Fruit fly (Drosophila melanogaster) whole organism, embryonic: ENCODE data around the gene CG5445.

Source experiments
- Ada2b ChIP-seq: fragments of 200-800 bp; sonication (Bioruptor generic); IDR thresholded peaks from 2 replicates; pipeline ENCODE4 v1.3.6; 2022; ENCODE audit warnings: missing biosample characterization, missing genetic modification characterization
- Antp ChIP-seq: fragments of 200-800 bp; sonication (Bioruptor generic); optimal IDR thresholded peaks from 3 replicates; lab custom pipeline; 2016; ENCODE audit warnings: missing biosample characterization, missing genetic modification characterization
- Awh ChIP-seq: fragments of 200-800 bp; sonication (Bioruptor generic); IDR thresholded peaks from 2 replicates; pipeline ENCODE4, ENCODE4 v1.3.6; 2022; ENCODE audit warnings: missing biosample characterization, missing genetic modification characterization
- CG10209 ChIP-seq: fragments of 200-800 bp; sonication (Bioruptor generic); optimal IDR thresholded peaks from 3 replicates; lab custom pipeline; 2017; ENCODE audit warnings: missing biosample characterization, mild to moderate bottlenecking, missing genetic modification characterization, missing genetic modification reagents
- CG10274 ChIP-seq: fragments of 200-800 bp; sonication (Bioruptor generic); optimal IDR thresholded peaks from 3 replicates; lab custom pipeline; 2017; ENCODE audit warnings: missing biosample characterization, mild to moderate bottlenecking, missing genetic modification characterization
- CG10321 ChIP-seq: fragments of 200-800 bp; sonication (Bioruptor generic); IDR thresholded peaks from 2 replicates; pipeline ENCODE4 v1.3.6; 2022; ENCODE audit warnings: missing biosample characterization, missing genetic modification characterization
- CG10431 ChIP-seq: fragments of 200-800 bp; sonication (Bioruptor generic); optimal IDR thresholded peaks from 3 replicates; lab custom pipeline; 2018; ENCODE audit warnings: missing biosample characterization, mild to moderate bottlenecking, missing genetic modification characterization
- CG10543 ChIP-seq: fragments of 200-800 bp; sonication (Bioruptor generic); optimal IDR thresholded peaks from 3 replicates; lab custom pipeline; 2017; ENCODE audit warnings: missing biosample characterization, mild to moderate bottlenecking, missing genetic modification characterization, moderate library complexity
- CG11504 ChIP-seq: fragments of 200-800 bp; sonication (Bioruptor generic); optimal IDR thresholded peaks from 3 replicates; lab custom pipeline; 2019; ENCODE audit warnings: missing biosample characterization, mild to moderate bottlenecking, missing genetic modification characterization, moderate library complexity
- CG12942 ChIP-seq: fragments of 200-800 bp; sonication (Bioruptor generic); optimal IDR thresholded peaks from 3 replicates; lab custom pipeline; 2016; ENCODE audit warnings: missing biosample characterization, missing genetic modification characterization
- CG15011 ChIP-seq: fragments of 200-800 bp; sonication (Bioruptor generic); optimal IDR thresholded peaks from 3 replicates; lab custom pipeline; 2018; ENCODE audit warnings: missing biosample characterization, mild to moderate bottlenecking, missing genetic modification characterization
- CG1603 ChIP-seq: fragments of 200-800 bp; sonication (Bioruptor generic); optimal IDR thresholded peaks from 2 replicates; lab custom pipeline; 2019; ENCODE audit warnings: missing biosample characterization, mild to moderate bottlenecking, missing genetic modification characterization, moderate library complexity
- CG16813 ChIP-seq: fragments of 200-800 bp; sonication (Bioruptor generic); IDR thresholded peaks from 3 replicates; pipeline ENCODE4 v1.3.6; 2022; ENCODE audit warnings: missing biosample characterization, missing genetic modification characterization; ENCODE audit not compliant: partially characterized antibody
- CG18619 ChIP-seq: fragments of 200-800 bp; sonication (Bioruptor generic); optimal IDR thresholded peaks from 3 replicates; lab custom pipeline; 2017; ENCODE audit warnings: missing biosample characterization, mild to moderate bottlenecking, missing genetic modification characterization
- CG30020 ChIP-seq: fragments of 200-800 bp; optimal IDR thresholded peaks from 2 replicates; lab custom pipeline; 2019; ENCODE audit warnings: missing biosample characterization, mild to moderate bottlenecking, missing genetic modification characterization, moderate library complexity
- CG43689 ChIP-seq: fragments of 200-800 bp; sonication (Bioruptor generic); IDR thresholded peaks from 2 replicates; pipeline ENCODE4 v1.3.6; 2022; ENCODE audit warnings: missing biosample characterization, missing genetic modification characterization
- CG4854 ChIP-seq: fragments of 200-800 bp; sonication (Bioruptor generic); optimal IDR thresholded peaks from 2 replicates; lab custom pipeline; 2016; ENCODE audit warnings: missing biosample characterization, missing genetic modification characterization, inconsistent platforms
- CG6683 ChIP-seq: fragments of 200-800 bp; sonication (Bioruptor generic); optimal IDR thresholded peaks from 2 replicates; lab custom pipeline; 2017; ENCODE audit warnings: missing biosample characterization, mild to moderate bottlenecking, missing genetic modification characterization, missing genetic modification reagents
- CG8359 ChIP-seq: fragments of 200-800 bp; sonication (Bioruptor generic); optimal IDR thresholded peaks from 2 replicates; lab custom pipeline; 2017; ENCODE audit warnings: missing biosample characterization, mild to moderate bottlenecking, missing genetic modification characterization, borderline replicate concordance
- CTCF ChIP-seq: fragments of 200-800 bp; sonication (Bioruptor generic); optimal IDR thresholded peaks from 2 replicates; lab custom pipeline; 2017; ENCODE audit warnings: missing biosample characterization, mild to moderate bottlenecking, missing genetic modification characterization, moderate library complexity
- D ChIP-seq, 2 experiments: fragments of 200-800 bp in 1 of 2; fragments of >200 bp in 1 of 2; sonication (Bioruptor generic) in 1 of 2; optimal IDR thresholded peaks; 2 replicates in 1 of 2; 3 replicates in 1 of 2; lab custom pipeline; 2017; ENCODE audit warnings: mild to moderate bottlenecking in 1 of 2, missing biosample characterization in 1 of 2, missing genetic modification characterization in 1 of 2, missing genetic modification reagents in 1 of 2
- Dll ChIP-seq: fragments of 200-800 bp; sonication (Bioruptor generic); IDR thresholded peaks from 4 replicates; pipeline ENCODE4 v1.3.6; 2022; ENCODE audit warnings: missing biosample characterization, missing genetic modification characterization; ENCODE audit not compliant: partially characterized antibody
- Dp ChIP-seq: fragments of 200-800 bp; sonication (Bioruptor generic); optimal IDR thresholded peaks from 2 replicates; lab custom pipeline; 2018; ENCODE audit warnings: missing biosample characterization, mild to moderate bottlenecking, missing genetic modification characterization, moderate library complexity
- GATAe ChIP-seq: fragments of 200-800 bp; sonication (Bioruptor generic); conservative IDR thresholded peaks from 2 replicates; pipeline ENCODE4 v1.3.6; 2022; ENCODE audit warnings: missing biosample characterization, missing genetic modification characterization
- H15 ChIP-seq: fragments of 200-800 bp; sonication (Bioruptor generic); IDR thresholded peaks from 3 replicates; pipeline ENCODE4 v1.3.6; 2022; ENCODE audit warnings: missing biosample characterization, missing genetic modification characterization
- Hr51 ChIP-seq, 2 experiments: fragments of 200-800 bp; sonication (Bioruptor generic); optimal IDR thresholded peaks; 2 replicates in 1 of 2; 3 replicates in 1 of 2; lab custom pipeline; 2016 to 2018; ENCODE audit warnings: missing biosample characterization in 2 of 2, missing genetic modification characterization in 2 of 2, mild to moderate bottlenecking in 1 of 2, moderate library complexity in 1 of 2
- Max ChIP-seq: fragments of 200-800 bp; sonication (Bioruptor generic); optimal IDR thresholded peaks from 2 replicates; lab custom pipeline; 2016; ENCODE audit warnings: missing biosample characterization, mild to moderate bottlenecking, missing genetic modification characterization
- Meics ChIP-seq: fragments of 200-800 bp; sonication (Bioruptor generic); optimal IDR thresholded peaks from 2 replicates; lab custom pipeline; 2017; ENCODE audit warnings: missing biosample characterization, mild to moderate bottlenecking, missing genetic modification characterization
- Pdp1 ChIP-seq, 2 experiments: fragments of 200-800 bp; sonication (Bioruptor generic); optimal IDR thresholded peaks; 3 replicates each; lab custom pipeline; 2016; ENCODE audit warnings: missing biosample characterization in 2 of 2, missing genetic modification characterization in 2 of 2, mild to moderate bottlenecking in 1 of 2, moderate library complexity in 1 of 2
- Ravus ChIP-seq: fragments of 200-800 bp; sonication (Bioruptor generic); IDR thresholded peaks from 2 replicates; pipeline ENCODE4 v1.3.6; 2022; ENCODE audit warnings: missing biosample characterization, missing genetic modification characterization
- Ssrp ChIP-seq: fragments of 200-800 bp; sonication (Bioruptor generic); optimal IDR thresholded peaks from 2 replicates; lab custom pipeline; 2018; ENCODE audit warnings: missing biosample characterization, mild to moderate bottlenecking, missing genetic modification characterization, moderate library complexity
- Usf ChIP-seq: fragments of 200-800 bp; sonication (Bioruptor generic); optimal IDR thresholded peaks from 2 replicates; lab custom pipeline; 2017; ENCODE audit warnings: missing genotype, missing biosample characterization, missing genetic modification characterization
- ab ChIP-seq: fragments of 200-800 bp; sonication (Bioruptor generic); optimal IDR thresholded peaks from 2 replicates; lab custom pipeline; 2016; ENCODE audit warnings: missing biosample characterization, missing genetic modification characterization
- aop ChIP-seq: fragments of 200-800 bp; sonication (Bioruptor generic); IDR thresholded peaks from 2 replicates; pipeline ENCODE4 v1.3.6; 2022; ENCODE audit warnings: missing biosample characterization, missing genetic modification characterization
- bcd ChIP-seq: fragments of 200-800 bp; sonication (Bioruptor generic); optimal IDR thresholded peaks from 2 replicates; lab custom pipeline; 2017; ENCODE audit warnings: missing biosample characterization, mild to moderate bottlenecking, missing genetic modification characterization
- bigmax ChIP-seq: fragments of 200-800 bp; sonication (Bioruptor generic); optimal IDR thresholded peaks from 2 replicates; lab custom pipeline; 2018; ENCODE audit warnings: missing biosample characterization, mild to moderate bottlenecking, missing genetic modification characterization
- croc ChIP-seq: fragments of 200-800 bp; sonication (Bioruptor generic); conservative IDR thresholded peaks from 3 replicates; pipeline ENCODE4 v1.3.6; 2022; ENCODE audit warnings: missing biosample characterization, missing genetic modification characterization
- dimm ChIP-seq: fragments of 200-800 bp; sonication (Bioruptor generic); IDR thresholded peaks from 2 replicates; pipeline ENCODE4 v1.3.6; 2022; ENCODE audit warnings: missing biosample characterization, missing genetic modification characterization
- disco-r ChIP-seq: fragments of 200-800 bp; sonication (Bioruptor generic); optimal IDR thresholded peaks from 2 replicates; lab custom pipeline; 2016; ENCODE audit warnings: missing biosample characterization, missing genetic modification characterization
- fd102C ChIP-seq: fragments of 200-800 bp; sonication (Bioruptor generic); optimal IDR thresholded peaks from 2 replicates; lab custom pipeline; 2018; ENCODE audit warnings: missing biosample characterization, mild to moderate bottlenecking, missing genetic modification characterization, moderate library complexity
- ftz-f1 ChIP-seq: fragments of 200-800 bp; sonication (Bioruptor generic); optimal IDR thresholded peaks from 2 replicates; lab custom pipeline; 2016; ENCODE audit warnings: missing biosample characterization, missing genetic modification characterization
- her ChIP-seq: fragments of 200-800 bp; sonication (Bioruptor generic); optimal IDR thresholded peaks from 2 replicates; lab custom pipeline; 2016; ENCODE audit warnings: missing biosample characterization, missing genetic modification characterization
- sens ChIP-seq: fragments of 200-800 bp; sonication (Bioruptor generic); peaks from one replicate; lab custom pipeline; 2016; ENCODE audit warnings: missing biosample characterization, missing genetic modification characterization
- shn ChIP-seq: fragments of 200-800 bp; sonication (Bioruptor generic); optimal IDR thresholded peaks from 3 replicates; lab custom pipeline; 2016; ENCODE audit warnings: missing biosample characterization, missing genetic modification characterization
- tio ChIP-seq: fragments of 200-800 bp; sonication (Bioruptor generic); optimal IDR thresholded peaks from 2 replicates; lab custom pipeline; 2017; ENCODE audit warnings: missing biosample characterization, missing genetic modification characterization, inconsistent platforms
- trem ChIP-seq: fragments of 200-800 bp; optimal IDR thresholded peaks from 3 replicates; lab custom pipeline; 2019; ENCODE audit warnings: missing biosample characterization, mild to moderate bottlenecking, missing genetic modification characterization, moderate library complexity
- twi ChIP-seq: fragments of 200-800 bp; optimal IDR thresholded peaks from 2 replicates; lab custom pipeline; 2019; ENCODE audit warnings: missing biosample characterization, mild to moderate bottlenecking, missing genetic modification characterization, moderate library complexity
- vfl ChIP-seq: fragments of 200-800 bp; sonication (Bioruptor generic); optimal IDR thresholded peaks from 2 replicates; lab custom pipeline; 2016; ENCODE audit warnings: missing biosample characterization, missing genetic modification characterization
- wor ChIP-seq: fragments of 200-800 bp; sonication (Bioruptor generic); IDR thresholded peaks from 2 replicates; pipeline ENCODE4 v1.3.6; 2022; ENCODE audit warnings: missing biosample characterization, missing genetic modification characterization

CG5445 gene

DNA sequence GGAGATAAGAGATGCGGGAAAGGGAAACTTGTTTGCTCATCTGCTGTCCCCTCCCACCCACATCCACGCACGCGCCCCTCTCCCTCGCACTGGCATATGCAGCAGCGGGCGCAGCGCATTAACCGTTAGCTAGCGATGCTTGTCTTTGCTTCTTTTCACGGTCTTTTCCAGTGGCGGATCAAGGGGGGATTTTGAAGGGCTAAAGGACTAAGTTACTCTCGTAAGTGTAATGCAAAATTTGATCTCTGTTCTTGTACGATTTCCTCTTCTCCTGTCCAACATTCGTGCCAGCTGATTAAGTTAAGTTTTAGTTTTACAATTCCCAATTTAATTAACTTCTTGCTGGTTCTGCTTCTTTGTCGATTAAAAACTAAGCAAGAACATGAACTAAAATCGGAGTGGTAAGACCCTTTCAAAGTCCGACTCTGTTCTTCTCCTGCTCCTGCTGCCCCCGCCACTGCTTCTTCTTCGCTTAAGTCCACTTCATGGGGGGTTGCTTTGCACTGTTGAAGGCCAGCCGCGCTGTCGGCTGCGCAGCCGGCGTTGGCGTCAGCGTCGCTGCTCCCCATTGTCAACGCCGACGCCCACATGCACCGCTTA lies 18.4 kb downstream of the CG5445 start (continued):
- TF ChIP-seq her (GFP tag; lab: Kevin White, UChicago): peak; percentile 48
- peak; percentile 60 for TF ChIP-seq CG1603 (tag; lab: Kevin White, UChicago)
- TF ChIP-seq trem (tag; lab: Kevin White, UChicago): peak; percentile 16
- TF ChIP-seq Max (GFP tag; lab: Kevin White, UChicago): peak; percentile 49
- TF ChIP-seq sens (GFP tag; lab: Kevin White, UChicago): peak; percentile 92
- no peak for TF ChIP-seq vfl
- TF ChIP-seq CG11504 (tag; lab: Kevin White, UChicago): peak; percentile 79
- no peak for TF ChIP-seq D (optimal IDR thresholded peaks at IDR 0.05; lab: Kevin White, UChicago)
- peak; percentile 76 for TF ChIP-seq D (GFP tag; optimal IDR thresholded peaks at IDR 0.05; lab: Kevin White, UChicago)
- no peak for TF ChIP-seq CG4854
- TF ChIP-seq CG12942 (GFP tag; lab: Kevin White, UChicago): no peak
- TF ChIP-seq CG10209 (GFP tag; lab: Kevin White, UChicago): peak; percentile 50
- peak; percentile 38 for TF ChIP-seq CG18619 (GFP tag; lab: Kevin White, UChicago)
- no peak for TF ChIP-seq Dp
- no peak for TF ChIP-seq CG16813 (GFP tag; lab: Robert Waterston, UW)
- TF ChIP-seq Usf (GFP tag; lab: Kevin White, UChicago): peak; percentile 14
- peak; percentile 27 for TF ChIP-seq CG30020
- TF ChIP-seq bigmax (GFP tag; lab: Kevin White, UChicago): no peak
- no peak for TF ChIP-seq CG43689
- peak; percentile 63 for TF ChIP-seq tio (GFP tag; lab: Kevin White, UChicago)
- no peak for TF ChIP-seq CG10321 (GFP tag; lab: Robert Waterston, UW)
- TF ChIP-seq Dll: no peak
- TF ChIP-seq Awh (GFP tag; lab: Robert Waterston, UW): 0 out of 2 replicates have a peak, but pooled peaks have one; percentile 33
- TF ChIP-seq ab (GFP tag; lab: Kevin White, UChicago): no peak
- peak; percentile 25 for TF ChIP-seq twi (tag; lab: Kevin White, UChicago)
- TF ChIP-seq Antp (GFP tag; lab: Kevin White, UChicago): peak; percentile 73
- peak; percentile 55 for TF ChIP-seq CG8359 (GFP tag; lab: Kevin White, UChicago)
- TF ChIP-seq dimm (GFP tag; lab: Robert Waterston, UW): 0 out of 2 replicates have a peak, but pooled peaks have one; percentile 24
- TF ChIP-seq Ravus (GFP tag; lab: Robert Waterston, UW): no peak
- TF ChIP-seq ftz-f1 (GFP tag; lab: Kevin White, UChicago): no peak
- no peak for TF ChIP-seq GATAe (GFP tag; lab: Robert Waterston, UW)
- peak; percentile 60 for TF ChIP-seq Meics (GFP tag; lab: Kevin White, UChicago)
- TF ChIP-seq shn (GFP tag; lab: Kevin White, UChicago): peak; percentile 17
- TF ChIP-seq Pdp1 (GFP tag; optimal IDR thresholded peaks at IDR 0.05; lab: Kevin White, UChicago): peak; percentile 57 to 68
- TF ChIP-seq CG6683 (GFP tag; lab: Kevin White, UChicago): peak; percentile 41
- peak; percentile 58 for TF ChIP-seq bcd (GFP tag; lab: Kevin White, UChicago)
- peak in 1 of 2 experiments; percentile 48 for TF ChIP-seq Hr51 (GFP tag; optimal IDR thresholded peaks at IDR 0.05; lab: Kevin White, UChicago)
- peak; percentile 12 for TF ChIP-seq CG10543 (GFP tag; lab: Kevin White, UChicago)
- peak; percentile 13 for TF ChIP-seq CG10431 (GFP tag; lab: Kevin White, UChicago)
- peak; percentile 38 for TF ChIP-seq CG15011 (GFP tag; lab: Kevin White, UChicago)
- peak; percentile 8 for TF ChIP-seq CTCF (GFP tag; lab: Kevin White, UChicago)
- no peak for TF ChIP-seq fd102C
- no peak for TF ChIP-seq CG10274 (GFP tag; lab: Kevin White, UChicago)
- peak; percentile 62; the same call in 2 of the 3 replicates for TF ChIP-seq croc
- TF ChIP-seq Ada2b (GFP tag; lab: Robert Waterston, UW): peak; percentile 18; the same call in 1 of the 2 replicates
- TF ChIP-seq Ssrp (tag; lab: Kevin White, UChicago): peak; percentile 68
- TF ChIP-seq disco-r (GFP tag; lab: Kevin White, UChicago): peak; percentile 25
- TF ChIP-seq wor (GFP tag; lab: Robert Waterston, UW): peak; percentile 27; the same call in 1 of the 2 replicates
- no peak for TF ChIP-seq H15 (GFP tag; lab: Robert Waterston, UW)
- TF ChIP-seq aop (GFP tag; lab: Robert Waterston, UW): no peak
